Fruit fly (Drosophila melanogaster): ENCODE results near the gene CG43335.

Gene CG43335

DNA sequence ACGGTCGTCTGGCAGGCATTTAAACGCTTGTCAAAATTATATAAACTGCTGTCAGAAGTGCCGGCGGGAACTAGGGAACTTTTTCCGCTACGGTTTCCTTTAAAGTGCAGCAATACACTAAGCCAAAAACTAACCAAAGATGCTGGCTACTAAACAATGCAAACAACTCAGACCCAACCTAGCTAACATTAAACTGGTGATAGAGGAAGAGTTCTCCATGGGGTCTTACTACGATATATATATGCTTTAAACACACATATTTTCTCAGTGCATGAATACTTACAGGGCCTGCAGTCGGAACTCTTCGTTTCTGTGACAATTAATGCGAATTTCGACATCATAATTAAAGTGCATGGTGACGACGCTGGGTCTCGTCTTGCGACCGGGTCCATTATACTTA is 4.3 kb upstream of the CG43335 start:
- no peak for TF ChIP-seq pan (optimal IDR thresholded peaks at IDR 0.05)
- TF ChIP-seq CG8478 (optimal IDR thresholded peaks at IDR 0.05): no peak

DNA sequence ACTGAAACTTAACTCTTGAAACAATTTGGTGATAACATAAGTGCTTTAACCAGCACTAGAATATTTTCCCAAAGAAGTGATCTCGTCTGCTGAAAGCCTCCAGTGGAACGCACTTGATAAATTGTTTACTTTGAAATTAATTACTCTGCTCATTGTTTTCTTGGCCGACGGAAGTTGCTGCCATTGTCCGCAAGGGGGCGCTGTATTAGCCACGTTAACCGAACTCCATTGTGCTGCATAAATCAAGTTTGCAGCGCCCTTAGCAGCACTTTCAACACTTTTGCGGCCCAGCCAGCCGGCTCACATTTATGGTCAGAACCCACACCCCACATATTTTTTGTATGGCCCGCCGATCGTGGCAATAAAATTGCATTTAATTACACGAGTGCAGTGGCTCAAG is 2.8 kb upstream of the CG43335 start:
- no peak for TF ChIP-seq CG8478 (optimal IDR thresholded peaks at IDR 0.05)
- TF ChIP-seq Dll (optimal IDR thresholded peaks at IDR 0.05): no peak
- TF ChIP-seq psq (optimal IDR thresholded peaks at IDR 0.05): no peak
- TF ChIP-seq EcR (GFP tag; optimal IDR thresholded peaks at IDR 0.05): no peak
- TF ChIP-seq usp (GFP tag; optimal IDR thresholded peaks at IDR 0.05): no peak
- TF ChIP-seq pan (optimal IDR thresholded peaks at IDR 0.05): no peak

DNA sequence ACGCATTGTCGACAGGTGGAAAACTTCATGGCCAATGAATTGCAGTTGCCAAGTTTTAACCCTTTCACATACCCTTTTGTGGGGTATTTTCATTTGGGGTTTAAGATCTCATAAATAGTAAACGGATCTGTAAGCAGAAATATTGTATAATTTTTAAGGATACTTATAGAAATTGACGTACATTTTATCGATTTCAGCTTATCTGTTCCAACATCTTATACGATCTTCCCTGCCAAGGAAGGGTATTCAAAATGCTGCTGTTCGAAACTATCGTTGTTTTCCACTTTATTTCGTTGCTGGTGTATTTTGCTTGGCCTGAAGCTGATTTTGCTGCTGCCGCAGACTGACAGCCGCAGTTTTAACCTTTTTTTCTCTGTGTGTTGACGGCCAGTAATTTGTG is 1.1 kb upstream of the CG43335 start:
- TF ChIP-seq pan (optimal IDR thresholded peaks at IDR 0.05): no peak
- TF ChIP-seq usp (GFP tag; optimal IDR thresholded peaks at IDR 0.05): no peak
- TF ChIP-seq EcR (GFP tag; optimal IDR thresholded peaks at IDR 0.05): no peak
- TF ChIP-seq psq (optimal IDR thresholded peaks at IDR 0.05): no peak
- TF ChIP-seq CG8478 (optimal IDR thresholded peaks at IDR 0.05): no peak
- no peak for TF ChIP-seq Dll (optimal IDR thresholded peaks at IDR 0.05)

DNA sequence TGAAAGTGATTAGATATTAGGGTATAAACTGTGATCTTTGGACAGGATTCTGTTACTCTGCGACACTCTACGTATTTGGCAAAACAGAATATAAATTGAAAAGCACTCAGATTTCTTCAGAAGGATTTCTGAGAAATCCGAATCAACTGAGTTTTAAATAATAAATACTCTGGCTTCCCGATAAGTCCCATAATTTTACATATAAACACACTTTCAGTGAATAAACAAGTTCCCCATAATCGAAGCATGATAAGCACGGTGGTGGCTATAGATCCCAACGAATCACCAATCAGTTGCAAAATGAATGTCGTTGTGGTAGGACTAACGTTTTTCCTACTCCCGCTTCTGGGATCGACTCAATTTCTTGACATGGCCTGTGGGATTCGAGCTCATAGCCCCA is 1.6 kb downstream of the CG43335 start, which contains the start of gene CG43336:
Gene CG43336, plus strand, starts transcription at position 301 of the 400 bp plus-strand sequence.
- TF ChIP-seq usp (GFP tag; optimal IDR thresholded peaks at IDR 0.05): no peak
- no peak for TF ChIP-seq EcR (GFP tag; optimal IDR thresholded peaks at IDR 0.05)
- no peak for TF ChIP-seq psq (optimal IDR thresholded peaks at IDR 0.05)
- TF ChIP-seq pan (optimal IDR thresholded peaks at IDR 0.05): no peak
- TF ChIP-seq CG8478 (optimal IDR thresholded peaks at IDR 0.05): no peak
- no peak for TF ChIP-seq Dll (optimal IDR thresholded peaks at IDR 0.05)

DNA sequence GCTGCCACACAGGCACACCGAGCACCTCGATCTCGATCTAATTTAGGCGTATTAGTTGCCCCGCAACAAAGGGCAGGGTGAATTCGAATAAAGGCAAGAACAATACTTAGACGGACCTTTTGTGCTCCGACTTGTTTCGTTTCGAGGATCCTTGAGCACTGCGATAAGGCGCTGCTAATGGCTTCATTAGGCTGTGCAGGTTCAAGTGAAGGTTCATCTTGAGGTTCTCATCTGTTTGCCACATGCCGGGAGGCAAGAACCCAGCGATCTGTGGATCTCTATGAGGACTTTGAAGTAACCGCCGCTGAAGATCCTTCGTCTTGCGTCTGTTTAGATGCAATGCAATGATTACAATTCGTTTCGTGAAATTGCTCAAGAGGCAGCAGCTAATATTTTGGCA is 4.7 kb downstream of the CG43335 start:
- TF ChIP-seq psq (optimal IDR thresholded peaks at IDR 0.05) (no peak), CG8478 (optimal IDR thresholded peaks at IDR 0.05) (no peak), Dll (optimal IDR thresholded peaks at IDR 0.05) (no peak), pan (optimal IDR thresholded peaks at IDR 0.05) (no peak), EcR (GFP tag; optimal IDR thresholded peaks at IDR 0.05) (no peak), usp (GFP tag; optimal IDR thresholded peaks at IDR 0.05) (no peak)

DNA sequence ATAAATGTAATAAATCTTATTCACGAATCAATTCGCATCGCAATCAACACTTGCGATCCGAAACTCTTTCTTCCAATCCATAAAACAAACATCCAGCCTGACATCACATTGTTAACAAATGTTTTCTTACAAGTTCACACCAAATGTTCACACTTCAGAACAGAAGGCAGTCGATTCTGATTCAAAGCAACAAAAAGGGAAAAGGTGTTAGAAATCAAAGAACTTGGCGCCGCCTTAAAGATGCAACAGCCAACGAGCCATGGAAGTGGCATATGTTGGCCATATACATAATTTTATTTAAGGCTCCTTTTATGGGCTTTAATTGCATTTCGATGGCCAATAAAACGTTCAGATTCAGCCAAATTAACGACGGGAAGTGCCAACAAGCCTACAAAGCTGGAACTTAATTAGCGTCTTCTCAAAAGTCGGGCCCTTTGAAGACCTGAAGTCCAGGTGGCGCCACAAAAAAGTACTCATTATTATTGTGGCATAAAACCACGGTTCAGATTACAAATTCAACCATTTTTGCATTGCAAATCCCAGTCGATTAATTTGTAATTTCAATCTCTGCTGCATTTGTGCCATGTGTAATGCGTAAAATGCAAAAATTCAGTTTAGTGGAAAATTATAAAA is 6.2 kb downstream of the CG43335 start:
- no peak for TF ChIP-seq usp (GFP tag; optimal IDR thresholded peaks at IDR 0.05)
- TF ChIP-seq CG8478 (optimal IDR thresholded peaks at IDR 0.05): no peak
- TF ChIP-seq EcR (GFP tag; optimal IDR thresholded peaks at IDR 0.05): no peak

DNA sequence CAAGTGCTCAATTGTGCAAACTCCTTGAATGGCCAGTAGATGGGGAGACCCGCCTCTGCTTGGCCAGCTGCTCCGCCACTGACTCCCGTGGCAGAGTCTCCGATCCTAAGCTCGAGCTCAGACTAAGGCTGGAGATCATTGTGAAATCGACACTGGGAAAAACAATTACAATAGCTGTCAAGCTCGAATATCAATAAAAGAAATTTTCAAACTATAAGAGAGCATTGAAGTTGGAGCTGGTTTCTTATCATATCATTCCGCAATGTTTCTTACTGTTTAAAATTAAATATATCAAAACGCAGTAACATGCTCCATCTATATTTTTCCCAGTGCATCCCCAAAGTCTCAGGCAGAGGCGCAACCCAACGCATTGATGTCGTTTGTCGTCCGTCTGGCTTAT is 7.5 kb downstream of the CG43335 start:
- no peak for TF ChIP-seq Dll (optimal IDR thresholded peaks at IDR 0.05)
- no peak for TF ChIP-seq CG8478 (optimal IDR thresholded peaks at IDR 0.05)
- no peak for TF ChIP-seq pan (optimal IDR thresholded peaks at IDR 0.05)
- TF ChIP-seq usp (GFP tag; optimal IDR thresholded peaks at IDR 0.05): no peak
- TF ChIP-seq EcR (GFP tag; optimal IDR thresholded peaks at IDR 0.05): no peak
- TF ChIP-seq psq (optimal IDR thresholded peaks at IDR 0.05): no peak

DNA sequence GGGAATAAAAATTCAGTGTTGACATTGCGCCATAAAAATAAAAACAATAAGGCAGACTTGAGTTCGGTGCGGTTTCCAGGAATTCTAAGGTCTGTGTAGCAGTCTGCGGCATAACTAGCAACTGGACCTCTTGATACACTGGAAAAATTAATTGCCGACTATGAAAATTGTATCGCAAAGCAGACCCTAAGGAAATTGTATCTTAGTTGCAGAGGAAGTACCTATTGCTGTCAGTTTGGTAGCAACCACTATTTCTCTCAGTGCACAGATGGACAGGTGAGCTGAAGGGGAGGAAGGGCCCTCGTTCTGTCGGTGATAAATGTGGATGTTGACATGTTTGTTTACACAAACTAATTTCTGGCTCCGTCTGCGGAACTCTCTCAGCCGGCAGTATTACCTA is 9.5 kb downstream of the CG43335 start:
- no peak for TF ChIP-seq psq (optimal IDR thresholded peaks at IDR 0.05)
- TF ChIP-seq CG8478 (optimal IDR thresholded peaks at IDR 0.05): no peak
- TF ChIP-seq usp (GFP tag; optimal IDR thresholded peaks at IDR 0.05): no peak
- no peak for TF ChIP-seq EcR (GFP tag; optimal IDR thresholded peaks at IDR 0.05)

DNA sequence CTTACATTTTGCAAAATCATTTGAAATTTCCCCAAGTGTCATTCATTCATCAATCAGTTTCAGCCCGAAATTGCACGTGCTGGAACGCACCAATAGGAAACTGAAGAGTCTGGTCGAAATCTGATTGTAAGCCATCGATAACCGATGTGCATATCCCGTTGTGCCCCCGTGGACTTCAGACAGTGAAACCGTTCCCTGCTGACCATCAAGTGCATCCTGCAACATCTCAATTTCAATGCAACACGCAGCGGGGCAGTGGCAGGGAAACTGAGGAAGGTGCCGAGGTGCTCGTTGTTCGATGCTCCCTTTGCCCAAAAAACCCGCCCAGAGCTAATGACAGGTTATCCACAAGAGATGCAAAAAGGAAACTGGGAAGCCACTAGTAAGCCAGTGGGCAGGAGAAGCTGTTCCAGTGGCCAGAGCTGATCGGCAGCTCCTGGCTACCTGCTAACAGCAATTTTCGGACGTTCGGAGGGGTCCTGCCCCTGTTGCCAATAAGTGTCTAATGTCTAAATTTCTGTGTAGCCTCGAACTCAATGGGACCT is 11.7 kb downstream of the CG43335 start:
- TF ChIP-seq Dll (optimal IDR thresholded peaks at IDR 0.05): peak; percentile 46
- no peak for TF ChIP-seq pan (optimal IDR thresholded peaks at IDR 0.05)

DNA sequence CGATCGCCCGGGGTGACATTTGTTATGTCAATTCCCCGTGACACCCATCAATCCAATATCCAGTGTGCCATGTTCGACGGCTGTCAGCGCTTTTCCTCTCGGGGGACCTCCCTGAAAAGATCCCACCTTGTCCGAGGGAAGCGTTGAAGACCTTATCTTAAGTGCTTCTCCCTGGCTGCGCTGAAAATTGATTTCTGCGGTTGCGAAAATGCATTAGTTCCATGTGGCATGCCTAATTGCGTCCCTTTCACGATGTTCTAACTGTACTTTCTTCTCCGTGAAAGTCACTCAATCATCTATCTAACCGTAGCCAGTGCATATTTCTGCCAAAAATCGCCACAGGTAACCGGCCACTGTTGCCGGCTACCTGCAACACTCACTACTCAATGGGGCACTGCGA is 13.6 kb downstream of the CG43335 start:
- no peak for TF ChIP-seq psq (optimal IDR thresholded peaks at IDR 0.05)
- TF ChIP-seq EcR (GFP tag; optimal IDR thresholded peaks at IDR 0.05): no peak
- no peak for TF ChIP-seq usp (GFP tag; optimal IDR thresholded peaks at IDR 0.05)
- TF ChIP-seq pan (optimal IDR thresholded peaks at IDR 0.05): no peak
- TF ChIP-seq Dll (optimal IDR thresholded peaks at IDR 0.05): no peak
- no peak for TF ChIP-seq CG8478 (optimal IDR thresholded peaks at IDR 0.05)

DNA sequence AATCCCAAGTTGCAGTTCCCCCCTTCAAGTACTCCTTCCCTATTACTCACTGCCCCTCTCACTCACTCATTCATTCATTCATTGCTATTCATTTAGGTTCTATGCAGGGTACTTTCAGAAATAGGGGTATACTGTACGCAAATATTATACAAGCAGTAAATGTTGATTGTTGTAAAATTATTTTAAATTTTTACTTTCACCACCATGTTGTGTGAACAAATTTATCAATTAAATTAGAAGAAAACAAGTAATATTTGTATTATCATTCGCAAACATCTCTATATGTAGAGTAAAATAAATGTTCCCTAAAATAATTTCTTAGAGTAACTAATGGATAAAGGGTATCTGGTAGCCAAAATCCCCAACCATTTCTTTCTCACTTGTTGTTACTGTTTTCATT is 15.0 kb downstream of the CG43335 start:
- TF ChIP-seq CG8478 (optimal IDR thresholded peaks at IDR 0.05) (no peak), psq (optimal IDR thresholded peaks at IDR 0.05) (no peak), pan (optimal IDR thresholded peaks at IDR 0.05) (no peak), usp (GFP tag; optimal IDR thresholded peaks at IDR 0.05) (no peak), EcR (GFP tag; optimal IDR thresholded peaks at IDR 0.05) (no peak), Dll (optimal IDR thresholded peaks at IDR 0.05) (no peak)

DNA sequence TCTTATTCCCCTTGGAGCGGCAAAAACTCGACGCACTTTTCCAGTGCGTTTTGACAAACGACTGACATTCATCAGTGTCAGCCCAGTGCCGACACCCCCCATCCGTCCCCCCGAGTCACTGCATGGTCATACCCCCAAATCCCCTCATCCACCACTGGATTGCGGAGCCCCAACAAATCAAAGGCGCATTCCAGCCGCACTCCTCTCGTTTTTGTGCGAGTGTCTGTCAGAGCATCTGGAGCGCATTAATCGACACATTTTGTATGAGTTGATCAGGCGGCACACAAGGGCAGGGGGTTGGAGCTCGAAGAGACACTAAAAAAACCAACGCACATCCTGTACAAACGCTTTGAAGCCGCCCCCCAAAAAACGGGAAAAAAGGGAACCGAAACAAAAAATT is 15.4 kb downstream of the CG43335 start:
- TF ChIP-seq Dll (optimal IDR thresholded peaks at IDR 0.05) (peak; percentile 9), psq (optimal IDR thresholded peaks at IDR 0.05) (no peak)

DNA sequence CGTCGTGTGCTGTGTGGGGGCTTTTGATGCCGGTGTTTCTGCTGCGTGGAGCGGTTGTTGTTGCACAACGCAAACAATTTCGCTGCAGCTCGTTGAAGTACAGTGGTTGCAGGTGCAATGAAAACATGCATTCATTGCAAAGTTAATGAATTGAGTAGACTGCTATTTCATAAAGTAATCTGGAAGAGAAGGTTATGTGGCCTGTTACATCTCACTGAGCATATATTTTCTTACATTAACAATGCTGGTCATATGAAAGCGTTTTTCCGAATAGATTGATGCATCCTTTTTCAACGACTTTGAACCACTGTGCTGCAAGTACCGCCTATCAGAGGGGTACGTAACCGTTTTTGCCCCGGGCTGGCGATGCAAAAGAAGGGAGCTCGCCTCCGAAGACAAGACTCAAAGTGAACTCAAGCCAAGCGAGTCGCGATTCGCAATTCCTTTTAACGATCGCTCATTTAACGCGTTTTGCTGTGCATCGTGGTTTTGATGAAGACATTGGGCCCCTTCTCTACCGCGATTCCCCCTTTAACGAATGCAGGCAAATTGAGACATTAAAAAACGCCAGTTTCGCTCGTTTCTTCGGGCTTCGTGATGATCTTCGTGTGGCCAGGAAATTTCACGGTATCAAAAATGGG is 16.6 kb downstream of the CG43335 start:
- peak; percentile 79 for TF ChIP-seq Dll (optimal IDR thresholded peaks at IDR 0.05)
- TF ChIP-seq usp (GFP tag; optimal IDR thresholded peaks at IDR 0.05): no peak
